Fruit fly (Drosophila melanogaster) whole organism, prepupa: Measurements from ENCODE around the gene Edg78E.

Experiments used
- Blimp-1 ChIP-seq: fragments of 200-800 bp; sonication (Bioruptor generic); optimal IDR thresholded peaks from 3 replicates; lab custom pipeline; 2017; ENCODE audit warnings: missing biosample characterization, missing genetic modification characterization, mild to moderate bottlenecking, moderate library complexity, missing genetic modification reagents
- CG10631 ChIP-seq: fragments of 200-800 bp; sonication (Bioruptor generic); optimal IDR thresholded peaks from 2 replicates; lab custom pipeline; 2016; ENCODE audit warnings: missing biosample characterization, missing genetic modification characterization
- CG10669 ChIP-seq: fragments of 200-800 bp; sonication (Bioruptor generic); optimal IDR thresholded peaks from 3 replicates; lab custom pipeline; 2018; ENCODE audit warnings: missing biosample characterization, mild to moderate bottlenecking, missing genetic modification characterization, moderate library complexity
- CG11294 ChIP-seq: fragments of 200-800 bp; sonication (Bioruptor generic); IDR thresholded peaks from 2 replicates; pipeline ENCODE4 v1.3.6; 2022; ENCODE audit warnings: missing biosample characterization, missing genetic modification characterization
- CG11902 ChIP-seq: fragments of 200-800 bp; sonication (Bioruptor generic); optimal IDR thresholded peaks from 3 replicates; lab custom pipeline; 2016; ENCODE audit warnings: missing biosample characterization, missing genetic modification characterization
- CG15336 ChIP-seq: fragments of 200-800 bp; sonication (Bioruptor generic); IDR thresholded peaks from 2 replicates; pipeline ENCODE4 v1.3.6; 2022; ENCODE audit warnings: missing biosample characterization, missing genetic modification characterization
- CG1621 ChIP-seq: fragments of 200-800 bp; sonication (Bioruptor generic); optimal IDR thresholded peaks from 3 replicates; lab custom pipeline; 2018; ENCODE audit warnings: missing biosample characterization, mild to moderate bottlenecking, missing genetic modification characterization
- CG3032 ChIP-seq: fragments of 200-800 bp; optimal IDR thresholded peaks from 2 replicates; lab custom pipeline; 2019; ENCODE audit warnings: missing biosample characterization, mild to moderate bottlenecking, missing genetic modification characterization, moderate library complexity
- CG31627 ChIP-seq: fragments of 200-800 bp; sonication (Bioruptor generic); optimal IDR thresholded peaks from 3 replicates; lab custom pipeline; 2016; ENCODE audit warnings: missing biosample characterization, missing genetic modification characterization
- CG32006 ChIP-seq: fragments of 200-800 bp; sonication (Bioruptor generic); optimal IDR thresholded peaks from 3 replicates; lab custom pipeline; 2017; ENCODE audit warnings: missing biosample characterization, mild to moderate bottlenecking, missing genetic modification characterization
- CG34406 ChIP-seq: fragments of 200-800 bp; sonication (Bioruptor generic); optimal IDR thresholded peaks from 3 replicates; lab custom pipeline; 2016; ENCODE audit warnings: missing biosample characterization, missing genetic modification characterization
- CG3919 ChIP-seq: fragments of 200-800 bp; sonication (Bioruptor generic); optimal IDR thresholded peaks from 3 replicates; lab custom pipeline; 2016; ENCODE audit warnings: missing biosample characterization, missing genetic modification characterization
- CG6276 ChIP-seq: fragments of 200-800 bp; sonication (Bioruptor generic); optimal IDR thresholded peaks from 2 replicates; lab custom pipeline; 2017; ENCODE audit warnings: missing biosample characterization, mild to moderate bottlenecking, missing genetic modification characterization
- CG6808 ChIP-seq: fragments of 200-800 bp; sonication (Bioruptor generic); optimal IDR thresholded peaks from 3 replicates; lab custom pipeline; 2017; ENCODE audit warnings: missing biosample characterization, missing genetic modification characterization, mild to moderate bottlenecking, moderate library complexity, missing genetic modification reagents
- CG7368 ChIP-seq: fragments of 200-800 bp; sonication (Bioruptor generic); optimal IDR thresholded peaks from 3 replicates; lab custom pipeline; 2016; ENCODE audit warnings: missing biosample characterization, missing genetic modification characterization
- CG8119 ChIP-seq: fragments of 200-800 bp; sonication (Bioruptor generic); IDR thresholded peaks from 3 replicates; pipeline ENCODE4 v1.3.6; 2022; ENCODE audit warnings: missing biosample characterization, missing genetic modification characterization
- CG8632 ChIP-seq: fragments of 200-800 bp; sonication (Bioruptor generic); optimal IDR thresholded peaks from 3 replicates; lab custom pipeline; 2016; ENCODE audit warnings: missing biosample characterization, missing genetic modification characterization
- CG9139 ChIP-seq: fragments of 200-800 bp; sonication (Bioruptor generic); optimal IDR thresholded peaks from 3 replicates; lab custom pipeline; 2017; ENCODE audit warnings: missing biosample characterization, mild to moderate bottlenecking, missing genetic modification characterization
- Eip75B ChIP-seq: fragments of 200-800 bp; sonication (Bioruptor generic); optimal IDR thresholded peaks from 3 replicates; lab custom pipeline; 2016; ENCODE audit warnings: missing biosample characterization, missing genetic modification characterization
- Eip78C ChIP-seq: fragments of 200-800 bp; sonication (Bioruptor generic); peaks from one replicate; lab custom pipeline; 2016; ENCODE audit warnings: missing biosample characterization, missing genetic modification characterization
- Eip93F ChIP-seq: fragments of 200-800 bp; sonication (Bioruptor generic); optimal IDR thresholded peaks from 2 replicates; lab custom pipeline; 2016; ENCODE audit warnings: missing biosample characterization, mild to moderate bottlenecking, missing genetic modification characterization
- Ets96B ChIP-seq: fragments of 200-800 bp; optimal IDR thresholded peaks from 2 replicates; lab custom pipeline; 2019; ENCODE audit warnings: missing biosample characterization, mild to moderate bottlenecking, missing genetic modification characterization, moderate library complexity
- Gug ChIP-seq: fragments of 200-800 bp; sonication (Bioruptor generic); IDR thresholded peaks from 2 replicates; pipeline ENCODE4 v1.3.6; 2022; ENCODE audit warnings: missing biosample characterization, missing genetic modification characterization
- Hr38 ChIP-seq: sonication (Bioruptor generic); optimal IDR thresholded peaks from 2 replicates; lab custom pipeline; 2016; ENCODE audit warnings: missing biosample characterization, missing genetic modification characterization
- Hr39 ChIP-seq: fragments of 200-800 bp; sonication (Bioruptor generic); optimal IDR thresholded peaks from 2 replicates; lab custom pipeline; 2016; ENCODE audit warnings: missing biosample characterization, missing genetic modification characterization
- Hr4 ChIP-seq: fragments of 200-800 bp; sonication (Bioruptor generic); optimal IDR thresholded peaks from 3 replicates; lab custom pipeline; 2016; ENCODE audit warnings: missing biosample characterization, missing genetic modification characterization
- Lpt ChIP-seq: fragments of 200-800 bp; sonication (Bioruptor generic); optimal IDR thresholded peaks from 3 replicates; lab custom pipeline; 2016; ENCODE audit warnings: missing biosample characterization, missing genetic modification characterization
- OdsH ChIP-seq: fragments of 200-800 bp; sonication (Bioruptor generic); optimal IDR thresholded peaks from 3 replicates; lab custom pipeline; 2016; ENCODE audit warnings: missing biosample characterization, missing genetic modification characterization
- Sox15 ChIP-seq: fragments of 200-800 bp; sonication (Bioruptor generic); optimal IDR thresholded peaks from 3 replicates; lab custom pipeline; 2016; ENCODE audit warnings: missing biosample characterization, missing genetic modification characterization
- achi ChIP-seq: fragments of 200-800 bp; sonication (Bioruptor generic); optimal IDR thresholded peaks from 3 replicates; lab custom pipeline; 2016; ENCODE audit warnings: missing biosample characterization, missing genetic modification characterization
- acj6 ChIP-seq: fragments of 200-800 bp; sonication (Bioruptor generic); optimal IDR thresholded peaks from 3 replicates; lab custom pipeline; 2016; ENCODE audit warnings: missing biosample characterization, missing genetic modification characterization
- cyc ChIP-seq: fragments of 200-800 bp; sonication (Bioruptor generic); optimal IDR thresholded peaks from 3 replicates; lab custom pipeline; 2016; ENCODE audit warnings: missing biosample characterization, missing genetic modification characterization
- dac ChIP-seq: fragments of 200-800 bp; sonication (Bioruptor generic); optimal IDR thresholded peaks from 2 replicates; lab custom pipeline; 2017; ENCODE audit warnings: missing biosample characterization, mild to moderate bottlenecking, missing genetic modification characterization
- dsx ChIP-seq: fragments of 200-800 bp; optimal IDR thresholded peaks from 3 replicates; lab custom pipeline; 2019; ENCODE audit warnings: missing biosample characterization, mild to moderate bottlenecking, missing genetic modification characterization, moderate library complexity; ENCODE audit not compliant: poor library complexity, severe bottlenecking
- fd59A ChIP-seq: fragments of 200-800 bp; sonication (Bioruptor generic); optimal IDR thresholded peaks from 2 replicates; lab custom pipeline; 2017; ENCODE audit warnings: missing biosample characterization, mild to moderate bottlenecking, missing genetic modification characterization, missing genetic modification reagents
- fkh ChIP-seq: fragments of 200-800 bp; sonication (Bioruptor generic); optimal IDR thresholded peaks from 3 replicates; lab custom pipeline; 2017; ENCODE audit warnings: missing biosample characterization, mild to moderate bottlenecking, missing genetic modification characterization, moderate library complexity
- lz ChIP-seq: fragments of 200-800 bp; sonication (Bioruptor generic); optimal IDR thresholded peaks from 3 replicates; lab custom pipeline; 2016; ENCODE audit warnings: missing biosample characterization, missing genetic modification characterization
- net ChIP-seq: fragments of 200-800 bp; sonication (Bioruptor generic); optimal IDR thresholded peaks from 3 replicates; lab custom pipeline; 2016; ENCODE audit warnings: missing biosample characterization, missing genetic modification characterization
- pdm3 ChIP-seq: fragments of 200-800 bp; sonication (Bioruptor generic); optimal IDR thresholded peaks from 3 replicates; lab custom pipeline; 2016; ENCODE audit warnings: missing biosample characterization, missing genetic modification characterization
- salr ChIP-seq, 2 experiments: fragments of 200-800 bp; sonication (Bioruptor generic); optimal IDR thresholded peaks; 3 replicates each; lab custom pipeline; 2016 to 2018; ENCODE audit warnings: missing biosample characterization in 2 of 2, missing genetic modification characterization in 2 of 2, mild to moderate bottlenecking in 1 of 2
- spab ChIP-seq: fragments of 200-800 bp; sonication (Bioruptor generic); optimal IDR thresholded peaks from 2 replicates; lab custom pipeline; 2017; ENCODE audit warnings: missing biosample characterization, mild to moderate bottlenecking, missing genetic modification characterization, missing genetic modification reagents
- ss ChIP-seq, 2 experiments: fragments of 200-800 bp; sonication (Bioruptor generic); optimal IDR thresholded peaks; 2 replicates in 1 of 2; 3 replicates in 1 of 2; lab custom pipeline; 2017 to 2018; ENCODE audit warnings: mild to moderate bottlenecking in 2 of 2, missing biosample characterization in 2 of 2, missing genetic modification characterization in 2 of 2, moderate library complexity in 1 of 2
- svp ChIP-seq: fragments of 200-800 bp; sonication (Bioruptor generic); peaks from one replicate; lab custom pipeline; 2016; ENCODE audit warnings: missing biosample characterization, missing genetic modification characterization
- vri ChIP-seq: fragments of 200-800 bp; sonication (Bioruptor generic); optimal IDR thresholded peaks from 3 replicates; lab custom pipeline; 2016; ENCODE audit warnings: missing biosample characterization, mild to moderate bottlenecking, missing genetic modification characterization

The Edg78E gene

DNA sequence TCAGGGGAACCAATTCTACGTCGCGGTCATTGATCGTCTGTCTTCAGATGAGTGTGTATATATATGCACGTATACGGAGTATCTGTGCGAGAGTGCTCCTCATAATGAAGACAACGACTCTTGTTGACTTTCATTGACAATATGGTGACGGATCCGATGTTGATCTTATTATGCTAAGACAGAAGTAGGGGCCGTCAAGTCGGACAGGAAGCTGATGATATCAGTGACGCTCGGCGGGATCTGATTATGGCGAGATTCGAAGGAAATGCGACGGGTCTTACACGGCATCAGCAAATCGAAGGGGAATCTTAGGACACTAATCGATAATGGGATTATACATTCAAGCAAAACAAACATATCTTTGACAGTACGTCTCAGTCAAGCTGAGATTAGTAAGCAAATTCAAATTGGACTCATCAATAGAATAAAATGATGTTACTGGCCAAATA, 43.1 kb downstream of the Edg78E start:
- TF ChIP-seq acj6 (GFP tag; lab: Kevin White, UChicago), result no peak
- TF ChIP-seq Eip78C (GFP tag; lab: Kevin White, UChicago), result peak; percentile 57
- TF ChIP-seq CG10669 (GFP tag; lab: Kevin White, UChicago), result no peak
- peak; percentile 60 for TF ChIP-seq CG1621 (tag; lab: Kevin White, UChicago)
- TF ChIP-seq CG3919 (GFP tag; lab: Kevin White, UChicago), result no peak
- no peak for TF ChIP-seq Lpt (GFP tag; lab: Kevin White, UChicago)
- TF ChIP-seq cyc (GFP tag; lab: Kevin White, UChicago), result no peak
- TF ChIP-seq CG8632 (GFP tag; lab: Kevin White, UChicago), result no peak
- no peak for TF ChIP-seq CG11294 (GFP tag; lab: Robert Waterston, UW)
- TF ChIP-seq svp (GFP tag; lab: Kevin White, UChicago), result peak; percentile 43
- no peak for TF ChIP-seq CG6808 (GFP tag; lab: Kevin White, UChicago)
- TF ChIP-seq Hr4 (GFP tag; lab: Kevin White, UChicago), result no peak
- TF ChIP-seq achi (GFP tag; lab: Kevin White, UChicago), result no peak
- TF ChIP-seq spab (GFP tag; lab: Kevin White, UChicago), result no peak
- peak; percentile 21 for TF ChIP-seq CG9139 (GFP tag; lab: Kevin White, UChicago)
- TF ChIP-seq vri (GFP tag; lab: Kevin White, UChicago), result no peak
- TF ChIP-seq Hr39 (GFP tag; lab: Kevin White, UChicago), result no peak
- TF ChIP-seq net (GFP tag; lab: Kevin White, UChicago), result no peak
- TF ChIP-seq, all 60 proteins: peak for 4

- peak; percentile 99 for TF ChIP-seq CG34406 (GFP tag; lab: Kevin White, UChicago)
- TF ChIP-seq Eip93F (GFP tag; lab: Kevin White, UChicago), result peak; percentile 99
- peak; percentile 99 for TF ChIP-seq CG3919 (GFP tag; lab: Kevin White, UChicago)
- TF ChIP-seq pdm3 (GFP tag; lab: Kevin White, UChicago), result peak; percentile 99
- peak; percentile 99 for TF ChIP-seq CG11902 (GFP tag; lab: Kevin White, UChicago)
- TF ChIP-seq CG32006, result peak; percentile 81
- peak; percentile 98 for TF ChIP-seq achi (GFP tag; lab: Kevin White, UChicago)
- TF ChIP-seq CG10669 (GFP tag; lab: Kevin White, UChicago), result peak; percentile 99
- TF ChIP-seq CG15336 (GFP tag; lab: Robert Waterston, UW), result peak; percentile 82
- TF ChIP-seq lz (GFP tag; lab: Kevin White, UChicago), result peak; percentile 99
- TF ChIP-seq Gug (GFP tag; lab: Robert Waterston, UW), result peak; percentile 72
- TF ChIP-seq vri (GFP tag; lab: Kevin White, UChicago), result peak; percentile 99
- peak; percentile 96 for TF ChIP-seq CG1621 (tag; lab: Kevin White, UChicago)
- TF ChIP-seq Eip78C (GFP tag; lab: Kevin White, UChicago), result peak; percentile 100
- no peak for TF ChIP-seq Hr38 (GFP tag; lab: Kevin White, UChicago)
- TF ChIP-seq dsx (GFP tag; lab: Kevin White, UChicago), result peak; percentile 98
- TF ChIP-seq CG6808 (GFP tag; lab: Kevin White, UChicago), result peak; percentile 98
- peak; percentile 97 for TF ChIP-seq Blimp-1 (GFP tag; lab: Kevin White, UChicago)
- peak; percentile 99 for TF ChIP-seq spab (GFP tag; lab: Kevin White, UChicago)
- peak; percentile 99 for TF ChIP-seq CG31627 (GFP tag; lab: Kevin White, UChicago)
- peak; percentile 88 for TF ChIP-seq CG8119 (GFP tag; lab: Robert Waterston, UW)
- TF ChIP-seq cyc (GFP tag; lab: Kevin White, UChicago), result peak; percentile 99
- peak; percentile 100 for TF ChIP-seq svp (GFP tag; lab: Kevin White, UChicago)
- TF ChIP-seq Eip75B (GFP tag; lab: Kevin White, UChicago), result peak; percentile 99
- TF ChIP-seq Hr4 (GFP tag; lab: Kevin White, UChicago), result peak; percentile 83
- no peak for TF ChIP-seq fkh (GFP tag; lab: Kevin White, UChicago)
- TF ChIP-seq OdsH, result peak; percentile 98
- TF ChIP-seq CG11294 (GFP tag; lab: Robert Waterston, UW), result peak; percentile 63
- peak; percentile 99 for TF ChIP-seq Ets96B
- TF ChIP-seq CG9139 (GFP tag; lab: Kevin White, UChicago), result peak; percentile 98
- peak; percentile 98 for TF ChIP-seq CG7368 (GFP tag; lab: Kevin White, UChicago)
- peak; percentile 8 for TF ChIP-seq dac (GFP tag; lab: Kevin White, UChicago)
- peak; percentile 97 for TF ChIP-seq net (GFP tag; lab: Kevin White, UChicago)
- TF ChIP-seq fd59A (GFP tag; lab: Kevin White, UChicago), result peak; percentile 98
- peak; percentile 99 for TF ChIP-seq CG3032 (tag; lab: Kevin White, UChicago)
- TF ChIP-seq Sox15 (GFP tag; lab: Kevin White, UChicago), result peak; percentile 98
- peak; percentile 99 for TF ChIP-seq CG8632 (GFP tag; lab: Kevin White, UChicago)
- TF ChIP-seq CG6276, result peak; percentile 71
- peak; percentile 89 to 97 for TF ChIP-seq salr (GFP tag; optimal IDR thresholded peaks at IDR 0.05; lab: Kevin White, UChicago)
- peak; percentile 99 for TF ChIP-seq CG10631 (GFP tag; lab: Kevin White, UChicago)
- peak; percentile 93 to 99 for TF ChIP-seq ss (GFP tag; optimal IDR thresholded peaks at IDR 0.05; lab: Kevin White, UChicago)
Observed at dm6 chr3L:21253761-21254523, 43.7 kb downstream of the Edg78E start.
